Worm (Caenorhabditis elegans) whole organism, young adult: ENCODE results near the gene C17H11.4.
"Not testable (repeated sequence)": the region's sequence is repeated elsewhere in the genome, so short reads cannot be mapped to it uniquely, and the experiment has no call there.

Source experiments
- B0261.1 ChIP-seq: sonication (generic microtip); optimal IDR thresholded peaks from 2 replicates; lab custom pipeline; 2016; ENCODE audit warnings: mild to moderate bottlenecking, missing genetic modification characterization, moderate library complexity, missing compliant biosample characterization
- D2030.7 ChIP-seq: fragments of 200-800 bp; sonication (Bioruptor generic); IDR thresholded peaks from 2 replicates; pipeline ENCODE4 v1.3.6; 2022; ENCODE audit warnings: missing genetic modification reagents, missing genetic modification characterization, missing compliant biosample characterization
- F23B12.7 ChIP-seq: sonication (generic microtip); optimal IDR thresholded peaks from 2 replicates; lab custom pipeline; 2017; ENCODE audit warnings: missing genetic modification characterization, mild to moderate bottlenecking, missing compliant biosample characterization, antibody characterized with exemption, moderate library complexity; ENCODE audit not compliant: insufficient read depth
- T07F8.4 ChIP-seq: sonication (generic microtip); optimal IDR thresholded peaks from 2 replicates; lab custom pipeline; 2016; ENCODE audit warnings: mild to moderate bottlenecking, missing genetic modification characterization, moderate library complexity, missing compliant biosample characterization
- ZK185.1 ChIP-seq: sonication (generic microtip); optimal IDR thresholded peaks from 2 replicates; lab custom pipeline; 2016; ENCODE audit warnings: mild to moderate bottlenecking, missing genetic modification characterization, missing compliant biosample characterization; ENCODE audit not compliant: poor library complexity, severe bottlenecking
- aptf-3 ChIP-seq: fragments of 200-800 bp; sonication (Bioruptor generic); IDR thresholded peaks from 2 replicates; pipeline ENCODE4 v1.3.6; 2022; ENCODE audit warnings: missing genetic modification characterization, missing compliant biosample characterization
- athp-1 ChIP-seq: sonication (generic microtip); optimal IDR thresholded peaks from 2 replicates; lab custom pipeline; 2017; ENCODE audit warnings: mild to moderate bottlenecking, missing genetic modification characterization, missing compliant biosample characterization
- attf-5 ChIP-seq: fragments of 200-800 bp; sonication (Bioruptor generic); optimal IDR thresholded peaks from 2 replicates; lab custom pipeline; 2018; ENCODE audit warnings: mild to moderate bottlenecking, missing genetic modification characterization, missing compliant biosample characterization
- bed-1 ChIP-seq: fragments of 200-800 bp; sonication (Bioruptor generic); IDR thresholded peaks from 2 replicates; pipeline ENCODE4 v1.3.6; 2022; ENCODE audit warnings: missing genetic modification reagents, missing genetic modification characterization, missing compliant biosample characterization
- cebp-2 ChIP-seq: fragments of 200-800 bp; sonication (Bioruptor generic); IDR thresholded peaks from 2 replicates; pipeline ENCODE4 v1.3.6; 2022; ENCODE audit warnings: missing genetic modification characterization, missing compliant biosample characterization
- ceh-58 ChIP-seq: fragments of 200-800 bp; sonication (Bioruptor generic); IDR thresholded peaks from 2 replicates; pipeline ENCODE4 v1.3.6; 2022; ENCODE audit warnings: missing genetic modification characterization, missing compliant biosample characterization
- die-1 ChIP-seq: sonication (generic microtip); optimal IDR thresholded peaks from 2 replicates; lab custom pipeline; 2016; ENCODE audit warnings: missing genotype, mild to moderate bottlenecking, missing genetic modification characterization, missing compliant biosample characterization
- dox-1 ChIP-seq: fragments of 200-800 bp; sonication (Bioruptor generic); IDR thresholded peaks from 2 replicates; pipeline ENCODE4 v1.3.6; 2022; ENCODE audit warnings: missing genetic modification reagents, missing genetic modification characterization, missing compliant biosample characterization
- ekl-4 ChIP-seq: fragments of 200-800 bp; sonication (Bioruptor generic); IDR thresholded peaks from 2 replicates; pipeline ENCODE4 v1.3.6; 2022; ENCODE audit warnings: missing genetic modification reagents, missing genetic modification characterization, missing compliant biosample characterization
- hmg-1.2 ChIP-seq: fragments of 200-800 bp; sonication (Bioruptor generic); IDR thresholded peaks from 2 replicates; pipeline ENCODE4 v1.3.6; 2022; ENCODE audit warnings: missing genetic modification reagents, missing genetic modification characterization, missing compliant biosample characterization
- let-607 ChIP-seq, 2 experiments: fragments of 200-800 bp in 1 of 2; sonication (Bioruptor generic) in 1 of 2; sonication (generic microtip) in 1 of 2; optimal IDR thresholded peaks; 2 replicates each; lab custom pipeline; 2016 to 2018; ENCODE audit warnings: mild to moderate bottlenecking in 2 of 2, missing compliant biosample characterization in 2 of 2, missing genetic modification characterization in 2 of 2, moderate library complexity in 2 of 2, missing genotype in 1 of 2
- lin-26 ChIP-seq: fragments of 200-800 bp; sonication (Bioruptor generic); IDR thresholded peaks from 2 replicates; pipeline ENCODE4 v1.3.6; 2022; ENCODE audit warnings: missing genetic modification reagents, missing genetic modification characterization, missing compliant biosample characterization
- lin-35 ChIP-seq, 3 experiments: fragments of 150-350 bp in 2 of 3; sonication (generic microtip) in 1 of 3; optimal IDR thresholded peaks; 2 replicates each; lab custom pipeline; 2014 to 2018; ENCODE audit warnings: missing biosample characterization in 3 of 3, missing genetic modification characterization in 3 of 3, missing genetic modification reagents in 3 of 3
- madf-6 ChIP-seq: fragments of 200-800 bp; sonication (Bioruptor generic); IDR thresholded peaks from 2 replicates; pipeline ENCODE4 v1.3.6; 2022; ENCODE audit warnings: missing genetic modification reagents, missing genetic modification characterization, missing compliant biosample characterization
- mes-4 ChIP-seq: sonication (generic microtip); optimal IDR thresholded peaks from 2 replicates; lab custom pipeline; 2016; ENCODE audit warnings: missing genotype, missing genetic modification characterization, missing compliant biosample characterization
- mxl-1 ChIP-seq: sonication (generic microtip); optimal IDR thresholded peaks from 2 replicates; lab custom pipeline; 2016; ENCODE audit warnings: missing genetic modification characterization, missing compliant biosample characterization
- nhr-27 ChIP-seq: fragments of 200-800 bp; sonication (Bioruptor generic); optimal IDR thresholded peaks from 2 replicates; lab custom pipeline; 2018; ENCODE audit warnings: mild to moderate bottlenecking, missing genetic modification characterization, moderate library complexity, missing compliant biosample characterization
- pbrm-1 ChIP-seq: fragments of 200-800 bp; sonication (Bioruptor generic); IDR thresholded peaks from 2 replicates; pipeline ENCODE4 v1.3.6; 2022; ENCODE audit warnings: missing genetic modification reagents, missing genetic modification characterization, missing compliant biosample characterization
- rcor-1 ChIP-seq: fragments of 200-800 bp; sonication (Bioruptor generic); IDR thresholded peaks from 2 replicates; pipeline ENCODE4 v1.3.6; 2022; ENCODE audit warnings: missing genetic modification reagents, missing genetic modification characterization, missing compliant biosample characterization
- rec-8 ChIP-seq, 2 experiments: sonication (generic microtip); optimal IDR thresholded peaks; 2 replicates each; lab custom pipeline; 2016; ENCODE audit warnings: mild to moderate bottlenecking in 2 of 2, missing genetic modification characterization in 2 of 2, missing genetic modification reagents in 2 of 2, missing genotype in 2 of 2, missing biosample characterization in 1 of 2, missing compliant biosample characterization in 1 of 2, moderate library complexity in 1 of 2
- repo-1 ChIP-seq: sonication (generic microtip); optimal IDR thresholded peaks from 2 replicates; lab custom pipeline; 2017; ENCODE audit warnings: mild to moderate bottlenecking, missing genetic modification characterization, missing compliant biosample characterization
- rpc-1 ChIP-seq, 2 experiments: fragments of 150-350 bp in 1 of 2; sonication (generic microtip) in 1 of 2; optimal IDR thresholded peaks; 2 replicates each; lab custom pipeline; 2014 to 2018; ENCODE audit warnings: missing biosample characterization in 1 of 2, missing genetic modification characterization in 1 of 2, missing genetic modification reagents in 1 of 2, missing genotype in 1 of 2
- snpc-3.4 ChIP-seq: sonication (generic microtip); optimal IDR thresholded peaks from 2 replicates; lab custom pipeline; 2017; ENCODE audit warnings: missing genetic modification characterization, mild to moderate bottlenecking, missing compliant biosample characterization, antibody characterized with exemption, moderate library complexity, missing genotype, missing genetic modification reagents
- snpc-4 ChIP-seq, 5 experiments: fragments of 150-350 bp in 1 of 5; sonication (generic microtip) in 4 of 5; optimal IDR thresholded peaks; 2 replicates each; lab custom pipeline; 2014 to 2018; ENCODE audit warnings: missing genetic modification characterization in 5 of 5, missing biosample characterization in 3 of 5, antibody characterized with exemption in 2 of 5, mild to moderate bottlenecking in 2 of 5, missing compliant biosample characterization in 2 of 5, missing genotype in 2 of 5, moderate library complexity in 2 of 5, missing genetic modification reagents in 1 of 5
- somi-1 ChIP-seq: fragments of 200-800 bp; sonication (Bioruptor generic); optimal IDR thresholded peaks from 2 replicates; lab custom pipeline; 2018; ENCODE audit warnings: mild to moderate bottlenecking, missing genetic modification characterization, missing compliant biosample characterization
- tbp1 ChIP-seq: fragments of 200-800 bp; sonication (Bioruptor generic); optimal IDR thresholded peaks from 2 replicates; lab custom pipeline; 2018; ENCODE audit warnings: mild to moderate bottlenecking, missing genetic modification characterization, missing compliant biosample characterization
- ztf-18 ChIP-seq: sonication (generic microtip); optimal IDR thresholded peaks from 2 replicates; lab custom pipeline; 2016; ENCODE audit warnings: missing genotype, mild to moderate bottlenecking, missing genetic modification characterization, missing compliant biosample characterization
- ztf-22 ChIP-seq: fragments of 200-800 bp; sonication (Bioruptor generic); optimal IDR thresholded peaks from 2 replicates; lab custom pipeline; 2018; ENCODE audit warnings: mild to moderate bottlenecking, missing genetic modification characterization, moderate library complexity, missing compliant biosample characterization
- ztf-26 ChIP-seq: sonication (generic microtip); optimal IDR thresholded peaks from 2 replicates; lab custom pipeline; 2017; ENCODE audit warnings: missing genetic modification characterization, missing compliant biosample characterization

The C17H11.4 gene

DNA sequence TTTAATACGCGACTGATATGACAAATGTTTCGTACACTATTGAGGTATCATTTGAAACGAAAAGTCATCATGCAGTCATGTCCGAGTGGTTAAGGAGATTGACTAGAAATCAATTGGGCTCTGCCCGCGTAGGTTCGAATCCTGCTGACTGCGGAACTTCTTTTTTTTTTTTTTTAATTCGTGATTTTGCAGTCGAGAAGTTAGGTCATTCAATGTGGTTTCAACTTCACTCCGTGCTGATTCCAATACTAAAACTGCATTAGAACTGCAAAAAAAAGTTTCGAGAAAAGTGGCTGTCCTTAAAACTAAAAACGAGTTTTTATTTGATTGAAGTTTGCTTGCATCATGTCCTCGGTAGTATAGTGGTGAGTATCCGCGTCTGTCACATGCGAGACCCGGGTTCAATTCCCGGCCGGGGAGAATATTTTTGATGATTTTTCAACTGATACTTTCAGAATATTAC lies 27.0 kb downstream of the C17H11.4 start (continued):
- TF ChIP-seq athp-1 (tag; lab: Kevin White, UChicago) (peak; percentile 36), die-1 (peak; percentile 85), attf-5 (peak; percentile 19), F23B12.7 (tag; lab: Kevin White, UChicago) (peak; percentile 55), tbp1 (GFP tag; lab: Kevin White, UChicago) (peak; percentile 86), dox-1 (peak; percentile 46), ztf-26 (tag; lab: Kevin White, UChicago) (peak; percentile 38), snpc-3.4 (tag; lab: Kevin White, UChicago) (peak; percentile 56), ztf-18 (tag; lab: Kevin White, UChicago) (peak; percentile 61), nhr-27 (tag; lab: Kevin White, UChicago) (peak; percentile 15), T07F8.4 (tag; lab: Kevin White, UChicago) (peak; percentile 2), lin-35 (GFP tag; optimal IDR thresholded peaks at IDR 0.05; lab: Kevin White, UChicago) (peak in 1 of 3 experiments; percentile 14), aptf-3 (GFP tag; lab: Robert Waterston, UW) (0 out of 2 replicates have a peak, but pooled peaks have one; percentile 32), ZK185.1 (peak; percentile 52), lin-26 (GFP tag; lab: Robert Waterston, UW) (peak; percentile 73; the same call in 1 of the 2 replicates), ztf-22 (GFP tag; lab: Kevin White, UChicago) (peak; percentile 47), pbrm-1 (peak; percentile 76)

- TF ChIP-seq D2030.7 (GFP tag; lab: Robert Waterston, UW) (peak; percentile 84), ceh-58 (GFP tag; lab: Robert Waterston, UW) (0 out of 2 replicates have a peak, but pooled peaks have one; percentile 64), repo-1 (tag; lab: Kevin White, UChicago) (peak; percentile 33), B0261.1 (tag; lab: Kevin White, UChicago) (peak; percentile 86), ztf-18 (tag; lab: Kevin White, UChicago) (peak; percentile 34), hmg-1.2 (GFP tag; lab: Robert Waterston, UW) (peak; percentile 48), let-607 (tag; optimal IDR thresholded peaks at IDR 0.05; lab: Kevin White, UChicago) (peak in 1 of 2 experiments; percentile 1), ekl-4 (GFP tag; lab: Robert Waterston, UW) (0 out of 2 replicates have a peak, but pooled peaks have one; percentile 9), mes-4 (tag; lab: Kevin White, UChicago) (peak; percentile 33), tbp1 (GFP tag; lab: Kevin White, UChicago) (peak; percentile 83), rpc-1 (optimal IDR thresholded peaks at IDR 0.05; lab: Kevin White, UChicago) (peak; percentile 54), rpc-1 (tag; optimal IDR thresholded peaks at IDR 0.05; lab: Kevin White, UChicago) (peak; percentile 83), rcor-1 (0 out of 2 replicates have a peak, but pooled peaks have one; percentile 22), lin-26 (GFP tag; lab: Robert Waterston, UW) (peak; percentile 84), athp-1 (tag; lab: Kevin White, UChicago) (peak; percentile 6), rec-8 (tag; optimal IDR thresholded peaks at IDR 0.05; lab: Kevin White, UChicago) (peak; percentile 12 to 13), snpc-4 (tag; optimal IDR thresholded peaks at IDR 0.05; lab: Kevin White, UChicago) (peak in 2 of 4 experiments; percentile 4 to 54), mxl-1 (tag; lab: Kevin White, UChicago) (peak; percentile 16), die-1 (peak; percentile 43), pbrm-1 (peak; percentile 56), somi-1 (GFP tag; lab: Kevin White, UChicago) (peak; percentile 6), madf-6 (GFP tag; lab: Robert Waterston, UW) (peak; percentile 18; the same call in 1 of the 2 replicates), dox-1 (peak; percentile 59), cebp-2 (GFP tag; lab: Robert Waterston, UW) (peak; percentile 26; the same call in 1 of the 2 replicates), bed-1 (GFP tag; lab: Robert Waterston, UW) (0 out of 2 replicates have a peak, but pooled peaks have one; percentile 24)
- not testable (repeated sequence) for TF ChIP-seq snpc-4 (GFP tag; optimal IDR thresholded peaks at IDR 0.05; lab: Kevin White, UChicago)
Measured at ce11 chrX:8152560-8153043, 28.8 kb downstream of the C17H11.4 start.
